Worm (Caenorhabditis elegans) whole organism, mixed stage, embryonic: Measurements from ENCODE around the gene rop-1.

ENCODE experiments used
- blmp-1 ChIP-seq: fragments of 150-350 bp; optimal IDR thresholded peaks from 2 replicates; lab custom pipeline; 2014; ENCODE audit warnings: missing biosample characterization, missing genetic modification characterization
- ceh-39 ChIP-seq: fragments of 150-350 bp; optimal IDR thresholded peaks from 2 replicates; lab custom pipeline; 2014; ENCODE audit warnings: missing biosample characterization, missing genetic modification characterization
- elt-3 ChIP-seq: fragments of 150-350 bp; optimal IDR thresholded peaks from 2 replicates; lab custom pipeline; 2014; ENCODE audit warnings: missing biosample characterization, missing genetic modification characterization
- lsy-2 ChIP-seq: fragments of 150-350 bp; optimal IDR thresholded peaks from 2 replicates; lab custom pipeline; 2014; ENCODE audit warnings: missing biosample characterization, missing genetic modification characterization
- mab-5 ChIP-seq: fragments of 150-350 bp; optimal IDR thresholded peaks from 2 replicates; lab custom pipeline; 2014; ENCODE audit warnings: missing biosample characterization, missing genetic modification characterization
- nhr-12 ChIP-seq: fragments of 150-350 bp; optimal IDR thresholded peaks from 2 replicates; lab custom pipeline; 2014; ENCODE audit warnings: missing biosample characterization, missing genetic modification characterization
- nhr-2 ChIP-seq: fragments of 150-350 bp; optimal IDR thresholded peaks from 2 replicates; lab custom pipeline; 2014; ENCODE audit warnings: missing biosample characterization, missing genetic modification characterization
- nhr-28 ChIP-seq: fragments of 150-350 bp; optimal IDR thresholded peaks from 2 replicates; lab custom pipeline; 2014; ENCODE audit warnings: missing biosample characterization, missing genetic modification characterization
- nhr-76 ChIP-seq: sonication (generic microtip); optimal IDR thresholded peaks from 2 replicates; lab custom pipeline; 2017; ENCODE audit warnings: missing biosample characterization, missing genetic modification characterization
- pha-4 ChIP-seq: fragments of 150-350 bp; optimal IDR thresholded peaks from 2 replicates; lab custom pipeline; 2018; ENCODE audit warnings: missing biosample characterization, missing genetic modification reagents, missing genetic modification characterization
- sptf-1 ChIP-seq: sonication (generic microtip); optimal IDR thresholded peaks from 2 replicates; lab custom pipeline; 2017; ENCODE audit warnings: mild to moderate bottlenecking, missing genetic modification characterization, moderate library complexity, missing compliant biosample characterization
- unc-39 ChIP-seq: fragments of 150-350 bp; optimal IDR thresholded peaks from 2 replicates; lab custom pipeline; 2014; ENCODE audit warnings: missing biosample characterization, missing genetic modification characterization
- unc-62 ChIP-seq: fragments of 150-350 bp; optimal IDR thresholded peaks from 2 replicates; lab custom pipeline; 2014; ENCODE audit warnings: missing biosample characterization, missing genetic modification reagents, missing genetic modification characterization
- ztf-11 ChIP-seq: fragments of 150-350 bp; optimal IDR thresholded peaks from 2 replicates; lab custom pipeline; 2014; ENCODE audit warnings: missing biosample characterization, missing genetic modification characterization

ce11 chrV:10266050-10266449 is 11.2 kb upstream of the rop-1 start:
- no peak for TF ChIP-seq nhr-12 (tag; lab: Kevin White, UChicago)
- TF ChIP-seq nhr-76, result no peak
- TF ChIP-seq ceh-39 (tag; lab: Kevin White, UChicago), result no peak
- TF ChIP-seq unc-39 (tag; lab: Kevin White, UChicago), result no peak
- TF ChIP-seq lsy-2 (tag; lab: Kevin White, UChicago), result no peak
- TF ChIP-seq nhr-28 (tag; lab: Kevin White, UChicago), result no peak
- no peak for TF ChIP-seq unc-62 (GFP tag; lab: Kevin White, UChicago)
- TF ChIP-seq elt-3 (tag; lab: Kevin White, UChicago), result no peak
- TF ChIP-seq blmp-1 (tag; lab: Kevin White, UChicago), result no peak
- TF ChIP-seq sptf-1 (tag; lab: Kevin White, UChicago), result no peak
- no peak for TF ChIP-seq mab-5 (tag; lab: Kevin White, UChicago)
- no peak for TF ChIP-seq ztf-11 (tag; lab: Kevin White, UChicago)
- no peak for TF ChIP-seq nhr-2 (tag; lab: Kevin White, UChicago)
- TF ChIP-seq pha-4 (tag; lab: Kevin White, UChicago), result no peak
